Fruit fly (Drosophila melanogaster) whole organism, embryonic: ENCODE measurements around the gene CG33331.

Experiments
- CG10431 ChIP-seq: fragments of 200-800 bp; sonication (Bioruptor generic); optimal IDR thresholded peaks from 3 replicates; lab custom pipeline; 2018; ENCODE audit warnings: missing biosample characterization, mild to moderate bottlenecking, missing genetic modification characterization
- CG10565 ChIP-seq: fragments of 200-800 bp; sonication (Bioruptor generic); optimal IDR thresholded peaks from 3 replicates; lab custom pipeline; 2016; ENCODE audit warnings: missing biosample characterization, mild to moderate bottlenecking, missing genetic modification characterization
- CG13775 ChIP-seq: fragments of 200-800 bp; sonication (Bioruptor generic); optimal IDR thresholded peaks from 3 replicates; lab custom pipeline; 2017; ENCODE audit warnings: missing biosample characterization, mild to moderate bottlenecking, missing genetic modification characterization
- CG14050 ChIP-seq: fragments of 200-800 bp; sonication (Bioruptor generic); IDR thresholded peaks from 3 replicates; pipeline ENCODE4 v1.3.6; 2022; ENCODE audit warnings: missing biosample characterization, missing genetic modification characterization
- CG14710 ChIP-seq: fragments of 200-800 bp; sonication (Bioruptor generic); optimal IDR thresholded peaks from 3 replicates; lab custom pipeline; 2019; ENCODE audit warnings: missing biosample characterization, mild to moderate bottlenecking, missing genetic modification characterization, moderate library complexity
- CG14860 ChIP-seq: fragments of 200-800 bp; sonication (Bioruptor generic); IDR thresholded peaks from 3 replicates; pipeline ENCODE4 v1.3.6; 2022; ENCODE audit warnings: missing biosample characterization, missing genetic modification characterization; ENCODE audit not compliant: partially characterized antibody
- CG15696 ChIP-seq: fragments of 200-800 bp; sonication (Bioruptor generic); optimal IDR thresholded peaks from 2 replicates; lab custom pipeline; 2019; ENCODE audit warnings: missing biosample characterization, mild to moderate bottlenecking, missing genetic modification characterization, moderate library complexity
- CG1647 ChIP-seq: fragments of 200-800 bp; sonication (Bioruptor generic); optimal IDR thresholded peaks from 3 replicates; lab custom pipeline; 2016; ENCODE audit warnings: missing biosample characterization, missing genetic modification characterization
- CG18599 ChIP-seq: fragments of 200-800 bp; sonication (Bioruptor generic); optimal IDR thresholded peaks from 3 replicates; lab custom pipeline; 2017; ENCODE audit warnings: missing biosample characterization, missing genetic modification characterization, mild to moderate bottlenecking, moderate library complexity, missing genetic modification reagents
- CG31224 ChIP-seq: fragments of 200-800 bp; sonication (Bioruptor generic); IDR thresholded peaks from 2 replicates; pipeline ENCODE4 v1.3.6; 2022; ENCODE audit warnings: missing biosample characterization, missing genetic modification characterization
- CG3281 ChIP-seq: fragments of 200-800 bp; sonication (Bioruptor generic); optimal IDR thresholded peaks from 3 replicates; lab custom pipeline; 2017; ENCODE audit warnings: missing biosample characterization, mild to moderate bottlenecking, missing genetic modification characterization
- CG3847 ChIP-seq: fragments of 200-800 bp; sonication (Bioruptor generic); IDR thresholded peaks from 2 replicates; pipeline ENCODE4 v1.3.6; 2022; ENCODE audit warnings: missing biosample characterization, missing genetic modification characterization
- CG43689 ChIP-seq: fragments of 200-800 bp; sonication (Bioruptor generic); IDR thresholded peaks from 2 replicates; pipeline ENCODE4 v1.3.6; 2022; ENCODE audit warnings: missing biosample characterization, missing genetic modification characterization
- CG4424 ChIP-seq: fragments of 200-800 bp; sonication (Bioruptor generic); optimal IDR thresholded peaks from 3 replicates; lab custom pipeline; 2016; ENCODE audit warnings: missing biosample characterization, missing genetic modification characterization
- CG4707 ChIP-seq: fragments of 200-800 bp; sonication (Bioruptor generic); optimal IDR thresholded peaks from 2 replicates; lab custom pipeline; 2018; ENCODE audit warnings: missing biosample characterization, mild to moderate bottlenecking, missing genetic modification characterization, moderate library complexity
- CG4820 ChIP-seq: fragments of 200-800 bp; sonication (Bioruptor generic); optimal IDR thresholded peaks from 3 replicates; lab custom pipeline; 2016; ENCODE audit warnings: missing biosample characterization, missing genetic modification characterization
- CG8359 ChIP-seq: fragments of 200-800 bp; sonication (Bioruptor generic); optimal IDR thresholded peaks from 2 replicates; lab custom pipeline; 2017; ENCODE audit warnings: missing biosample characterization, mild to moderate bottlenecking, missing genetic modification characterization, borderline replicate concordance
- CG9797 ChIP-seq: fragments of 200-800 bp; sonication (Bioruptor generic); optimal IDR thresholded peaks from 3 replicates; lab custom pipeline; 2018; ENCODE audit warnings: missing biosample characterization, mild to moderate bottlenecking, missing genetic modification characterization
- CG9932 ChIP-seq: fragments of 200-800 bp; sonication (Bioruptor generic); IDR thresholded peaks from 2 replicates; pipeline ENCODE4 v1.3.6; 2022; ENCODE audit warnings: missing biosample characterization, missing genetic modification characterization
- Dek ChIP-seq: fragments of 200-800 bp; sonication (Bioruptor generic); optimal IDR thresholded peaks from 3 replicates; lab custom pipeline; 2019; ENCODE audit warnings: missing biosample characterization, mild to moderate bottlenecking, missing genetic modification characterization, moderate library complexity
- Dp ChIP-seq: fragments of 200-800 bp; sonication (Bioruptor generic); optimal IDR thresholded peaks from 2 replicates; lab custom pipeline; 2018; ENCODE audit warnings: missing biosample characterization, mild to moderate bottlenecking, missing genetic modification characterization, moderate library complexity
- E2f1 ChIP-seq: fragments of 200-800 bp; sonication (Bioruptor generic); IDR thresholded peaks from 2 replicates; pipeline ENCODE4 v1.3.6; 2022; ENCODE audit warnings: missing biosample characterization, missing genetic modification characterization
- Gug ChIP-seq: fragments of 200-800 bp; sonication (Bioruptor generic); IDR thresholded peaks from 4 replicates; pipeline ENCODE4 v1.3.6; 2022; ENCODE audit warnings: missing biosample characterization, missing genetic modification characterization
- Jarid2 ChIP-seq: fragments of 200-800 bp; sonication (Bioruptor generic); optimal IDR thresholded peaks from 3 replicates; lab custom pipeline; 2017; ENCODE audit warnings: mild to moderate bottlenecking, missing biosample characterization, missing genetic modification reagents, missing genetic modification characterization
- Nf-YA ChIP-seq: fragments of 200-800 bp; sonication (Bioruptor generic); IDR thresholded peaks from 2 replicates; pipeline ENCODE4 v1.3.6; 2022; ENCODE audit warnings: missing biosample characterization, missing genetic modification characterization
- Nf-YC ChIP-seq: fragments of 200-800 bp; optimal IDR thresholded peaks from 3 replicates; lab custom pipeline; 2019; ENCODE audit warnings: missing biosample characterization, mild to moderate bottlenecking, missing genetic modification characterization, moderate library complexity
- PHDP ChIP-seq: fragments of 200-800 bp; sonication (Bioruptor generic); optimal IDR thresholded peaks from 3 replicates; lab custom pipeline; 2018; ENCODE audit warnings: missing biosample characterization, mild to moderate bottlenecking, missing genetic modification characterization, moderate library complexity
- Poxn ChIP-seq: fragments of 200-800 bp; sonication (Bioruptor generic); IDR thresholded peaks from 2 replicates; pipeline ENCODE4 v1.3.6; 2022; ENCODE audit warnings: missing biosample characterization, missing genetic modification characterization
- Ptx1 ChIP-seq: fragments of 200-800 bp; sonication (Bioruptor generic); IDR thresholded peaks from 2 replicates; pipeline ENCODE4 v1.3.6; 2022; ENCODE audit warnings: missing biosample characterization, missing genetic modification characterization
- Xbp1 ChIP-seq: fragments of 200-800 bp; sonication (Bioruptor generic); optimal IDR thresholded peaks from 3 replicates; lab custom pipeline; 2016; ENCODE audit warnings: missing biosample characterization, mild to moderate bottlenecking, missing genetic modification characterization
- amos ChIP-seq: fragments of 200-800 bp; sonication (Bioruptor generic); IDR thresholded peaks from 2 replicates; pipeline ENCODE4 v1.3.6; 2022; ENCODE audit warnings: missing biosample characterization, missing genetic modification characterization; ENCODE audit not compliant: partially characterized antibody
- crol ChIP-seq: fragments of 200-800 bp; sonication (Bioruptor generic); IDR thresholded peaks from 2 replicates; pipeline ENCODE4 v1.3.6; 2022; ENCODE audit warnings: missing biosample characterization, missing genetic modification characterization
- da ChIP-seq: fragments of 200-800 bp; sonication (Bioruptor generic); optimal IDR thresholded peaks from 2 replicates; lab custom pipeline; 2016; ENCODE audit warnings: missing biosample characterization, missing genetic modification characterization
- dpn ChIP-seq, 2 experiments: fragments of 200-800 bp; sonication (Bioruptor generic); optimal IDR thresholded peaks; 3 replicates each; lab custom pipeline; 2016; ENCODE audit warnings: missing biosample characterization in 2 of 2, missing genetic modification characterization in 2 of 2
- esg ChIP-seq: fragments of 200-800 bp; sonication (Bioruptor generic); conservative IDR thresholded peaks from 2 replicates; pipeline ENCODE4 v1.3.6; 2022; ENCODE audit warnings: missing biosample characterization, missing genetic modification characterization
- gcm2 ChIP-seq: fragments of 200-800 bp; sonication (Bioruptor generic); optimal IDR thresholded peaks from 2 replicates; lab custom pipeline; 2016; ENCODE audit warnings: missing biosample characterization, missing genetic modification characterization
- hb ChIP-seq: fragments of 200-800 bp; sonication (Bioruptor generic); IDR thresholded peaks from 3 replicates; pipeline ENCODE4 v1.3.6; 2022; ENCODE audit warnings: missing biosample characterization, missing genetic modification characterization; ENCODE audit not compliant: partially characterized antibody
- jumu ChIP-seq: fragments of 200-800 bp; sonication (Bioruptor generic); optimal IDR thresholded peaks from 3 replicates; lab custom pipeline; 2016; ENCODE audit warnings: missing biosample characterization, missing genetic modification characterization
- nau ChIP-seq: fragments of 200-800 bp; sonication (Bioruptor generic); optimal IDR thresholded peaks from 3 replicates; lab custom pipeline; 2017; ENCODE audit warnings: missing biosample characterization, mild to moderate bottlenecking, missing genetic modification characterization, missing genetic modification reagents
- nerfin-2 ChIP-seq: fragments of 200-800 bp; sonication (Bioruptor generic); IDR thresholded peaks from 2 replicates; pipeline ENCODE4 v1.3.6; 2022; ENCODE audit warnings: missing biosample characterization, missing genetic modification characterization; ENCODE audit not compliant: partially characterized antibody
- prd ChIP-seq, 3 experiments: fragments of >200 bp in 2 of 3; fragments of 200-800 bp in 1 of 3; sonication (Bioruptor generic) in 1 of 3; optimal IDR thresholded peaks in 2 of 3; IDR thresholded peaks in 1 of 3; 2 replicates in 2 of 3; 3 replicates in 1 of 3; pipeline versions ENCODE4 v1.3.6 to Lab custom; 2017 to 2022; ENCODE audit warnings: missing biosample characterization in 1 of 3, missing genetic modification characterization in 1 of 3
- pros ChIP-seq: fragments of 200-800 bp; sonication (Bioruptor generic); optimal IDR thresholded peaks from 3 replicates; lab custom pipeline; 2019; ENCODE audit warnings: missing biosample characterization, mild to moderate bottlenecking, missing genetic modification characterization, moderate library complexity
- shn ChIP-seq: fragments of 200-800 bp; sonication (Bioruptor generic); optimal IDR thresholded peaks from 3 replicates; lab custom pipeline; 2016; ENCODE audit warnings: missing biosample characterization, missing genetic modification characterization
- slp2 ChIP-seq: fragments of 200-800 bp; sonication (Bioruptor generic); optimal IDR thresholded peaks from 2 replicates; lab custom pipeline; 2016; ENCODE audit warnings: missing biosample characterization, missing genetic modification characterization
- tap ChIP-seq: fragments of 200-800 bp; optimal IDR thresholded peaks from 3 replicates; lab custom pipeline; 2019; ENCODE audit warnings: missing biosample characterization, mild to moderate bottlenecking, missing genetic modification characterization, moderate library complexity
- vfl ChIP-seq: fragments of 200-800 bp; sonication (Bioruptor generic); optimal IDR thresholded peaks from 2 replicates; lab custom pipeline; 2016; ENCODE audit warnings: missing biosample characterization, missing genetic modification characterization

CG33331 gene

DNA sequence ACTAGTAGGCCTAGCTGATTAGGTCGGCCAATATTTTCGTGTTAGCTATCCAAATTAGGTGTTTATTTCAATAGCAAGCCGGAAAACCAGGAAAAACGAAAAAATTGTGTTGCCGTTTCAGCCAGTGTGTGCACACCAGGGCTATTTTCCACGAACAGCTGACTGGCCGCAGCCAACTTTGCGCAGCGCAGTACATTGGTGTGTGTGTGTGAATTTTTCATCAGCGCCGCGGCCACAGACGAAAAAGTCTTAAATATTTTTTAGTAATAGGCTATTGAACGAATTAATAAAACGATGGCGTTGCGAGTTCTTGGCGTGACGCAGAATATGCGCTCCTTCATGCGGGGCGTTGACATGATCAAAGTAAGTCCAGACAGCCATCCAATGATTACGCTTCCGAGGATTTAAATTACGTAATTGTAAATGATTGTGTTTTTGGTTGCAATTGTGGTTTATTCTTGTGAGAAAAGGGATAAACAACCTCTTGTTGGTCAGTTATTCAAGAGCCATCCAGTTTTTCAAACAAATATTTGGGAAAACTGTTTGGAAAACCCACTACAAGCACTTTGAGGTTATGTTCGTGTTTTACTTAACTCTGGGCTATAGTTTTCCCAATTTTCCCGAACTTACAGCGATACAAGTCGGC, 3.9 kb downstream of the CG33331 start, which contains the start of the genes CycC and UQCR-C1 (continued):
- TF ChIP-seq Xbp1 (GFP tag; lab: Kevin White, UChicago): no peak
- TF ChIP-seq jumu (GFP tag; lab: Kevin White, UChicago): no peak
- no peak for TF ChIP-seq crol (GFP tag; lab: Robert Waterston, UW)
- TF ChIP-seq CG31224 (GFP tag; lab: Robert Waterston, UW): no peak
- no peak for TF ChIP-seq gcm2 (GFP tag; lab: Kevin White, UChicago)
- no peak for TF ChIP-seq CG14050 (GFP tag; lab: Robert Waterston, UW)
- no peak for TF ChIP-seq Nf-YC
- TF ChIP-seq nerfin-2 (GFP tag; lab: Robert Waterston, UW): no peak
- no peak for TF ChIP-seq CG8359 (GFP tag; lab: Kevin White, UChicago)
- peak; percentile 100 for TF ChIP-seq CG14710 (tag; lab: Kevin White, UChicago)
- no peak for TF ChIP-seq CG4424 (GFP tag; lab: Kevin White, UChicago)
- no peak for TF ChIP-seq CG4820
- no peak for TF ChIP-seq CG15696 (tag; lab: Kevin White, UChicago)
- no peak for TF ChIP-seq CG1647 (GFP tag; lab: Kevin White, UChicago)
- peak; percentile 5; the same call in 1 of the 2 replicates for TF ChIP-seq CG3847 (GFP tag; lab: Robert Waterston, UW)
- no peak for TF ChIP-seq CG18599 (GFP tag; lab: Kevin White, UChicago)
- TF ChIP-seq CG43689 (GFP tag; lab: Robert Waterston, UW): no peak
- peak; percentile 31 for TF ChIP-seq CG3281 (GFP tag; lab: Kevin White, UChicago)
- no peak for TF ChIP-seq CG10565
- no peak for TF ChIP-seq Jarid2 (GFP tag; lab: Kevin White, UChicago)
- TF ChIP-seq CG4707 (GFP tag; lab: Kevin White, UChicago): no peak
- TF ChIP-seq Ptx1: no peak
- TF ChIP-seq CG14860: no peak
- TF ChIP-seq Poxn (GFP tag; lab: Robert Waterston, UW): no peak
- no peak for TF ChIP-seq nau (GFP tag; lab: Kevin White, UChicago)
- TF ChIP-seq tap: no peak
- TF ChIP-seq Dek (tag; lab: Kevin White, UChicago): no peak
- no peak for TF ChIP-seq Gug (GFP tag; lab: Robert Waterston, UW)
- TF ChIP-seq, all 482 proteins: peak for 59

DNA sequence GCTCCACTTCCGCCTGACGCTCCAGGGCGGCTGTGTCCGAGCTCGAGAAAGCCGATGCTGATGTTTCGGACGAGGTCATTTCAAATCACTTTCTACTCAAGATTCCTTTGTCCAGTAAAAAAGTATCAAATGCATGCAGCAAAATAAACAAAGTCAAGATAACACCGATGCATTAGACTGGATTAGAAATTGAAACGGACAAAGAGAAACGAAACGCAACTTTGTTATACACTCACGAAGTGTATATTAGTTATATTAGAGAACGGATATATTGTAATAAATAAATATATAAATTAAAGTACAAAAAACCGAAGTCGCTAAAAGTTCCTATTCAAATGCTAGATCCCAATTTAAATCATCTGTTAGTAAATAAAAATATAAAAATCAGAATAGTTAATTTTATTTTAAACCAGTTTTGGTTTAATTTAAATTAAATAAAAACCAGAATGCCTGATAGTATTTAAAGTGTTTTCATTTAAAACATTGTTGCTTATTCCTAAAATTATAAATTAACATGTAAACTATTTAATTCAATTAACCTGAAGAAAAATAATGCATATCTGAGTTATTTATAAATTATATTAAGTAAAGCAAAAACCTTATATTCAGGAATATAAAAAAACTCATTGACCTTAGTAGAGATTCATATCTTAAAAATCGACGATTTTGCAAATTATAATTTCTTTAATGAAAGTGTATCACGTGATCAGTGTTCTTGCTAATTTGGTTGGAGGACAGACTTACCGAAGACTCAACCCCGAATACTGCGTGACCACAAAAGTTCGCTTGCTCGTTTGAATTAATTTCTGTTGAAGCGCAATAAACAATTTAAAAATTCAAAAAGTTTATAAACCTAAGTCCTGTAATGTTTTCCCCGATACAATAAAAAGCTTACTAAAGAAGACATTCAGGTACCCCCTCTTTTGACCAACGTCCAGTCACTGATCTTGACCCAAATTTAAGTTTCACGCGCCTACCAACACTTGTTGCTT, 7.8 kb downstream of the CG33331 start, which contains the start of gene Dph2:
Dph2 (minus strand) TSS at position 164 of the 992 bp plus-strand sequence.
- peak; percentile 61 for TF ChIP-seq esg
- peak; percentile 24 to 67 for TF ChIP-seq dpn (GFP tag; optimal IDR thresholded peaks at IDR 0.05; lab: Kevin White, UChicago)
- no peak for TF ChIP-seq pros
- no peak for TF ChIP-seq da (GFP tag; lab: Kevin White, UChicago)
- peak; percentile 23 for TF ChIP-seq slp2 (GFP tag; lab: Kevin White, UChicago)
- TF ChIP-seq CG9797 (GFP tag; lab: Kevin White, UChicago): no peak
- peak; percentile 23 for TF ChIP-seq CG4424 (GFP tag; lab: Kevin White, UChicago)
- TF ChIP-seq prd (optimal IDR thresholded peaks at IDR 0.05; lab: Kevin White, UChicago): no peak
- peak; percentile 88 for TF ChIP-seq prd (GFP tag; IDR thresholded peaks at IDR 0.05; lab: Robert Waterston, UW)
- peak; percentile 88 for TF ChIP-seq E2f1
- no peak for TF ChIP-seq hb (GFP tag; lab: Robert Waterston, UW)
- no peak for TF ChIP-seq CG10431 (GFP tag; lab: Kevin White, UChicago)
- peak; percentile 83 for TF ChIP-seq CG9932
- TF ChIP-seq shn: no peak
- peak; percentile 76 for TF ChIP-seq Dp (GFP tag; lab: Kevin White, UChicago)
- TF ChIP-seq PHDP: peak; percentile 80
- TF ChIP-seq amos: 0 out of 2 replicates have a peak, but pooled peaks have one; percentile 18
- TF ChIP-seq CG14860: no peak
- peak; percentile 34 for TF ChIP-seq vfl (GFP tag; lab: Kevin White, UChicago)
- TF ChIP-seq Nf-YA (GFP tag; lab: Robert Waterston, UW): peak; percentile 59; the same call in 1 of the 2 replicates
- peak; percentile 42 for TF ChIP-seq CG13775 (GFP tag; lab: Kevin White, UChicago)
